Fruit fly (Drosophila melanogaster) whole organism, embryonic: ENCODE results near the gene CG11975.

Source experiments
- Aef1 ChIP-seq: fragments of 200-800 bp; sonication (Bioruptor generic); IDR thresholded peaks from 3 replicates; pipeline ENCODE4 v1.3.6; 2022; ENCODE audit warnings: missing biosample characterization, missing genetic modification characterization
- Blimp-1 ChIP-seq: fragments of 200-800 bp; sonication (Bioruptor generic); optimal IDR thresholded peaks from 3 replicates; lab custom pipeline; 2018; ENCODE audit warnings: missing biosample characterization, missing genetic modification characterization, mild to moderate bottlenecking, moderate library complexity, missing genetic modification reagents
- CG10321 ChIP-seq: fragments of 200-800 bp; sonication (Bioruptor generic); IDR thresholded peaks from 2 replicates; pipeline ENCODE4 v1.3.6; 2022; ENCODE audit warnings: missing biosample characterization, missing genetic modification characterization
- CG11085 ChIP-seq: fragments of 200-800 bp; sonication (Bioruptor generic); IDR thresholded peaks from 2 replicates; pipeline ENCODE4 v1.3.6; 2022; ENCODE audit warnings: missing biosample characterization, missing genetic modification characterization
- CG12744 ChIP-seq: fragments of 200-800 bp; sonication (Bioruptor generic); optimal IDR thresholded peaks from 2 replicates; lab custom pipeline; 2016; ENCODE audit warnings: missing biosample characterization, missing genetic modification characterization
- CG15514 ChIP-seq: fragments of 200-800 bp; sonication (Bioruptor generic); optimal IDR thresholded peaks from 3 replicates; lab custom pipeline; 2017; ENCODE audit warnings: missing biosample characterization, missing genetic modification characterization, mild to moderate bottlenecking, moderate library complexity, missing genetic modification reagents
- CG1602 ChIP-seq: fragments of 200-800 bp; sonication (Bioruptor generic); optimal IDR thresholded peaks from 3 replicates; lab custom pipeline; 2016; ENCODE audit warnings: missing biosample characterization, missing genetic modification characterization
- CG1647 ChIP-seq: fragments of 200-800 bp; sonication (Bioruptor generic); optimal IDR thresholded peaks from 3 replicates; lab custom pipeline; 2016; ENCODE audit warnings: missing biosample characterization, missing genetic modification characterization
- CG17359 ChIP-seq: fragments of 200-800 bp; sonication (Bioruptor generic); optimal IDR thresholded peaks from 3 replicates; lab custom pipeline; 2018; ENCODE audit warnings: missing biosample characterization, mild to moderate bottlenecking, missing genetic modification characterization, moderate library complexity
- CG17612 ChIP-seq: fragments of 200-800 bp; sonication (Bioruptor generic); IDR thresholded peaks from 2 replicates; pipeline ENCODE4 v1.3.6; 2022; ENCODE audit warnings: missing biosample characterization, missing genetic modification characterization
- CG2712 ChIP-seq: fragments of 200-800 bp; optimal IDR thresholded peaks from 3 replicates; lab custom pipeline; 2019; ENCODE audit warnings: missing biosample characterization, mild to moderate bottlenecking, missing genetic modification characterization, moderate library complexity
- CG33213 ChIP-seq: fragments of 200-800 bp; sonication (Bioruptor generic); optimal IDR thresholded peaks from 3 replicates; lab custom pipeline; 2016; ENCODE audit warnings: missing biosample characterization, missing genetic modification characterization
- CG5953 ChIP-seq: fragments of 200-800 bp; sonication (Bioruptor generic); IDR thresholded peaks from 2 replicates; pipeline ENCODE4 v1.3.6; 2022; ENCODE audit warnings: missing biosample characterization, missing genetic modification characterization
- CG7556 ChIP-seq: fragments of 200-800 bp; sonication (Bioruptor generic); optimal IDR thresholded peaks from 2 replicates; lab custom pipeline; 2017; ENCODE audit warnings: missing biosample characterization, mild to moderate bottlenecking, missing genetic modification characterization
- CG8924 ChIP-seq: fragments of 200-800 bp; optimal IDR thresholded peaks from 3 replicates; lab custom pipeline; 2019; ENCODE audit warnings: missing biosample characterization, mild to moderate bottlenecking, missing genetic modification characterization, moderate library complexity
- CG9876 ChIP-seq: fragments of 200-800 bp; sonication (Bioruptor generic); optimal IDR thresholded peaks from 2 replicates; lab custom pipeline; 2016; ENCODE audit warnings: missing biosample characterization, missing genetic modification characterization
- CG9932 ChIP-seq: fragments of 200-800 bp; sonication (Bioruptor generic); IDR thresholded peaks from 2 replicates; pipeline ENCODE4 v1.3.6; 2022; ENCODE audit warnings: missing biosample characterization, missing genetic modification characterization
- CkIIα-i1 ChIP-seq: fragments of 200-800 bp; sonication (Bioruptor generic); IDR thresholded peaks from 2 replicates; pipeline ENCODE4 v1.3.6; 2022; ENCODE audit warnings: missing biosample characterization, missing genetic modification characterization
- CrebB ChIP-seq: fragments of 200-800 bp; sonication (Bioruptor generic); optimal IDR thresholded peaks from 3 replicates; lab custom pipeline; 2018; ENCODE audit warnings: missing biosample characterization, mild to moderate bottlenecking, missing genetic modification characterization
- HmgD ChIP-seq: fragments of 200-800 bp; sonication (Bioruptor generic); optimal IDR thresholded peaks from 3 replicates; lab custom pipeline; 2016; ENCODE audit warnings: missing biosample characterization, missing genetic modification characterization
- MBD-R2 ChIP-seq: fragments of 200-800 bp; sonication (Bioruptor generic); IDR thresholded peaks from 2 replicates; pipeline ENCODE4 v1.3.6; 2022; ENCODE audit warnings: missing biosample characterization, missing genetic modification characterization
- Nf-YC ChIP-seq: fragments of 200-800 bp; optimal IDR thresholded peaks from 3 replicates; lab custom pipeline; 2019; ENCODE audit warnings: missing biosample characterization, mild to moderate bottlenecking, missing genetic modification characterization, moderate library complexity
- PHDP ChIP-seq: fragments of 200-800 bp; sonication (Bioruptor generic); optimal IDR thresholded peaks from 3 replicates; lab custom pipeline; 2018; ENCODE audit warnings: missing biosample characterization, mild to moderate bottlenecking, missing genetic modification characterization, moderate library complexity
- Pdp1 ChIP-seq, 2 experiments: fragments of 200-800 bp; sonication (Bioruptor generic); optimal IDR thresholded peaks; 3 replicates each; lab custom pipeline; 2016; ENCODE audit warnings: missing biosample characterization in 2 of 2, missing genetic modification characterization in 2 of 2, mild to moderate bottlenecking in 1 of 2, moderate library complexity in 1 of 2
- Taf1 ChIP-seq: fragments of 200-800 bp; sonication (Bioruptor generic); IDR thresholded peaks from 2 replicates; pipeline ENCODE4 v1.3.6; 2022; ENCODE audit warnings: missing biosample characterization, missing genetic modification characterization
- bcd ChIP-seq: fragments of 200-800 bp; sonication (Bioruptor generic); optimal IDR thresholded peaks from 2 replicates; lab custom pipeline; 2017; ENCODE audit warnings: missing biosample characterization, mild to moderate bottlenecking, missing genetic modification characterization
- danr ChIP-seq: fragments of 200-800 bp; sonication (Bioruptor generic); IDR thresholded peaks from 2 replicates; pipeline ENCODE4 v1.3.6; 2022; ENCODE audit warnings: missing biosample characterization, missing genetic modification characterization
- dm ChIP-seq: fragments of 200-800 bp; sonication (Bioruptor generic); optimal IDR thresholded peaks from 3 replicates; lab custom pipeline; 2016; ENCODE audit warnings: missing biosample characterization, missing genetic modification characterization
- esg ChIP-seq: fragments of 200-800 bp; sonication (Bioruptor generic); conservative IDR thresholded peaks from 2 replicates; pipeline ENCODE4 v1.3.6; 2022; ENCODE audit warnings: missing biosample characterization, missing genetic modification characterization
- fru ChIP-seq: fragments of >200 bp; optimal IDR thresholded peaks from 2 replicates; lab custom pipeline; 2017
- ind ChIP-seq: fragments of 200-800 bp; sonication (Bioruptor generic); optimal IDR thresholded peaks from 3 replicates; lab custom pipeline; 2016; ENCODE audit warnings: missing biosample characterization, missing genetic modification characterization
- kah ChIP-seq: fragments of 200-800 bp; sonication (Bioruptor generic); optimal IDR thresholded peaks from 2 replicates; lab custom pipeline; 2018; ENCODE audit warnings: missing biosample characterization, mild to moderate bottlenecking, missing genetic modification characterization
- lov ChIP-seq, 2 experiments: fragments of 200-800 bp in 1 of 2; fragments of >200 bp in 1 of 2; sonication (Bioruptor generic) in 1 of 2; IDR thresholded peaks in 1 of 2; optimal IDR thresholded peaks in 1 of 2; 2 replicates in 1 of 2; 3 replicates in 1 of 2; pipeline versions ENCODE4 v1.3.6 to Lab custom; 2017 to 2022; ENCODE audit warnings: missing biosample characterization in 1 of 2, missing genetic modification characterization in 1 of 2
- mam ChIP-seq: fragments of 200-800 bp; sonication (Bioruptor generic); optimal IDR thresholded peaks from 3 replicates; lab custom pipeline; 2016; ENCODE audit warnings: missing biosample characterization, missing genetic modification characterization
- nmo ChIP-seq: fragments of 200-800 bp; sonication (Bioruptor generic); optimal IDR thresholded peaks from 2 replicates; lab custom pipeline; 2018; ENCODE audit warnings: missing biosample characterization, mild to moderate bottlenecking, missing genetic modification characterization, moderate library complexity
- otp ChIP-seq: fragments of 200-800 bp; sonication (Bioruptor generic); IDR thresholded peaks from 3 replicates; pipeline ENCODE4, ENCODE4 v1.3.6; 2022; ENCODE audit warnings: missing biosample characterization, missing genetic modification characterization
- pan ChIP-seq, 4 experiments: fragments of >200 bp in 3 of 4; fragments of 200-800 bp in 1 of 4; sonication (Bioruptor generic) in 1 of 4; optimal IDR thresholded peaks in 3 of 4; IDR thresholded peaks in 1 of 4; 2 replicates each; pipeline versions ENCODE4 v1.3.6 to Lab custom; 2017 to 2022; ENCODE audit warnings: missing biosample characterization in 2 of 4, missing genetic modification characterization in 2 of 4, mixed read lengths in 1 of 4
- pfk ChIP-seq: fragments of 200-800 bp; sonication (Bioruptor generic); optimal IDR thresholded peaks from 2 replicates; lab custom pipeline; 2018; ENCODE audit warnings: missing biosample characterization, mild to moderate bottlenecking, missing genetic modification characterization, moderate library complexity
- pho ChIP-seq: fragments of 200-800 bp; sonication (Bioruptor generic); optimal IDR thresholded peaks from 2 replicates; lab custom pipeline; 2016; ENCODE audit warnings: missing biosample characterization, missing genetic modification characterization
- pnt ChIP-seq: fragments of 200-800 bp; sonication (Bioruptor generic); optimal IDR thresholded peaks from 3 replicates; lab custom pipeline; 2016; ENCODE audit warnings: missing biosample characterization, missing genetic modification characterization
- pzg ChIP-seq: fragments of 200-800 bp; sonication (Bioruptor generic); optimal IDR thresholded peaks from 3 replicates; lab custom pipeline; 2018; ENCODE audit warnings: missing biosample characterization, mild to moderate bottlenecking, missing genetic modification characterization, moderate library complexity
- repo ChIP-seq: fragments of 200-800 bp; sonication (Bioruptor generic); optimal IDR thresholded peaks from 2 replicates; lab custom pipeline; 2016; ENCODE audit warnings: missing biosample characterization, missing genetic modification characterization
- schlank ChIP-seq: fragments of 200-800 bp; sonication (Bioruptor generic); optimal IDR thresholded peaks from 2 replicates; lab custom pipeline; 2018; ENCODE audit warnings: missing biosample characterization, mild to moderate bottlenecking, missing genetic modification characterization
- sens-2 ChIP-seq: fragments of 200-800 bp; sonication (Bioruptor generic); IDR thresholded peaks from 2 replicates; pipeline ENCODE4 v1.3.6; 2022; ENCODE audit warnings: missing biosample characterization, missing genetic modification characterization
- sim ChIP-seq: fragments of 200-800 bp; sonication (Bioruptor generic); IDR thresholded peaks from 2 replicates; pipeline ENCODE4 v1.3.6; 2022; ENCODE audit warnings: missing biosample characterization, missing genetic modification characterization
- ssp ChIP-seq: fragments of 200-800 bp; sonication (Bioruptor generic); IDR thresholded peaks from 2 replicates; pipeline ENCODE4 v1.3.6; 2022; ENCODE audit warnings: missing biosample characterization, missing genetic modification characterization
- stwl ChIP-seq: fragments of 200-800 bp; sonication (Bioruptor generic); optimal IDR thresholded peaks from 3 replicates; lab custom pipeline; 2018; ENCODE audit warnings: missing biosample characterization, mild to moderate bottlenecking, missing genetic modification characterization, moderate library complexity
- z ChIP-seq: fragments of 200-800 bp; sonication (Bioruptor generic); IDR thresholded peaks from 3 replicates; pipeline ENCODE4 v1.3.6; 2022; ENCODE audit warnings: missing biosample characterization, missing genetic modification characterization

Gene CG11975

dm6 chr3R:8945502-8946324 lies 47.3 kb upstream of the CG11975 start (continued):
- peak; percentile 24 for TF ChIP-seq CG9876 (GFP tag; lab: Kevin White, UChicago)
- peak; percentile 11 for TF ChIP-seq CG12744
- TF ChIP-seq ind (GFP tag; lab: Kevin White, UChicago) = peak; percentile 69
- TF ChIP-seq CG1602 (GFP tag; lab: Kevin White, UChicago) = peak; percentile 62
- TF ChIP-seq Nf-YC (tag; lab: Kevin White, UChicago) = peak; percentile 81
- peak; percentile 36 for TF ChIP-seq CrebB (tag; lab: Kevin White, UChicago)
- peak; percentile 93 for TF ChIP-seq nmo (GFP tag; lab: Kevin White, UChicago)
- TF ChIP-seq CG17359 = peak; percentile 88
- peak; percentile 81 for TF ChIP-seq bcd
- no peak for TF ChIP-seq HmgD (GFP tag; lab: Kevin White, UChicago)
- peak; percentile 60; the same call in 1 of the 2 replicates for TF ChIP-seq CG10321 (GFP tag; lab: Robert Waterston, UW)
- TF ChIP-seq CG17612 (GFP tag; lab: Robert Waterston, UW) = peak; percentile 61
- TF ChIP-seq otp (GFP tag; lab: Robert Waterston, UW) = peak; percentile 68; the same call in 2 of the 3 replicates
- TF ChIP-seq schlank = no peak
- TF ChIP-seq pzg = no peak
- TF ChIP-seq pan (optimal IDR thresholded peaks at IDR 0.05; lab: Kevin White, UChicago) = no peak
- TF ChIP-seq pan (GFP tag; optimal IDR thresholded peaks at IDR 0.05 in 1 of 2, IDR thresholded peaks at IDR 0.05 in 1 of 2) = peak in 1 of 2 experiments; percentile 85
- 0 out of 2 replicates have a peak, but pooled peaks have one; percentile 53 for TF ChIP-seq CG5953
- peak; percentile 17 for TF ChIP-seq mam (GFP tag; lab: Kevin White, UChicago)
- TF ChIP-seq dm = no peak
- TF ChIP-seq sens-2 (GFP tag; lab: Robert Waterston, UW) = peak; percentile 52; the same call in 1 of the 2 replicates
- TF ChIP-seq CG7556 (GFP tag; lab: Kevin White, UChicago) = peak; percentile 92
- no peak for TF ChIP-seq fru (lab: Kevin White, UChicago)
- TF ChIP-seq sim (GFP tag; lab: Robert Waterston, UW) = 0 out of 2 replicates have a peak, but pooled peaks have one; percentile 22
- TF ChIP-seq pnt (GFP tag; lab: Kevin White, UChicago) = peak; percentile 39
- peak; percentile 77 for TF ChIP-seq Aef1
- peak; percentile 74 for TF ChIP-seq danr (GFP tag; lab: Robert Waterston, UW)
- no peak for TF ChIP-seq repo
- peak; percentile 36; the same call in 1 of the 2 replicates for TF ChIP-seq MBD-R2 (GFP tag; lab: Robert Waterston, UW)
- peak; percentile 84 for TF ChIP-seq Blimp-1
- TF ChIP-seq pho (GFP tag; lab: Kevin White, UChicago) = no peak
- peak; percentile 80 for TF ChIP-seq esg (GFP tag; lab: Robert Waterston, UW)
- TF ChIP-seq kah (GFP tag; lab: Kevin White, UChicago) = peak; percentile 63
- peak; percentile 90 for TF ChIP-seq CG2712 (tag; lab: Kevin White, UChicago)
- no peak for TF ChIP-seq CG33213
- TF ChIP-seq CkIIα-i1 (GFP tag; lab: Robert Waterston, UW) = no peak
- peak; percentile 56; the same call in 1 of the 2 replicates for TF ChIP-seq CG9932
- TF ChIP-seq z (GFP tag; lab: Robert Waterston, UW) = no peak
- TF ChIP-seq CG1647 (GFP tag; lab: Kevin White, UChicago) = peak; percentile 32
- no peak for TF ChIP-seq stwl (tag; lab: Kevin White, UChicago)
- no peak for TF ChIP-seq lov (optimal IDR thresholded peaks at IDR 0.05; lab: Kevin White, UChicago)
- 0 out of 3 replicates have a peak, but pooled peaks have one; percentile 7 for TF ChIP-seq lov (GFP tag; IDR thresholded peaks at IDR 0.05; lab: Robert Waterston, UW)
- TF ChIP-seq pfk (GFP tag; lab: Kevin White, UChicago) = no peak
- peak; percentile 90 for TF ChIP-seq CG8924
- TF ChIP-seq CG15514 (GFP tag; lab: Kevin White, UChicago) = peak; percentile 42
- no peak for TF ChIP-seq CG11085 (GFP tag; lab: Robert Waterston, UW)
- TF ChIP-seq PHDP (tag; lab: Kevin White, UChicago) = peak; percentile 88
- TF ChIP-seq ssp = peak; percentile 76
- TF ChIP-seq Taf1 (GFP tag; lab: Robert Waterston, UW) = no peak
- peak; percentile 38 to 53 for TF ChIP-seq Pdp1 (GFP tag; optimal IDR thresholded peaks at IDR 0.05; lab: Kevin White, UChicago)
